Worm (Caenorhabditis elegans) whole organism, young adult: Measurements from ENCODE around the gene gcy-8.

ENCODE experiments used
- B0336.3 ChIP-seq: fragments of 200-800 bp; sonication (Bioruptor generic); IDR thresholded peaks from 2 replicates; pipeline ENCODE4 v1.3.6; 2022; ENCODE audit warnings: missing genetic modification characterization, missing compliant biosample characterization
- C06A6.2 ChIP-seq: fragments of 200-800 bp; sonication (Bioruptor generic); conservative IDR thresholded peaks from 2 replicates; pipeline ENCODE4 v1.3.6; 2022; ENCODE audit warnings: missing genetic modification characterization, missing compliant biosample characterization
- D2030.7 ChIP-seq: fragments of 200-800 bp; sonication (Bioruptor generic); IDR thresholded peaks from 2 replicates; pipeline ENCODE4 v1.3.6; 2022; ENCODE audit warnings: missing genetic modification reagents, missing genetic modification characterization, missing compliant biosample characterization
- F39B2.1 ChIP-seq: fragments of 200-800 bp; sonication (Bioruptor generic); IDR thresholded peaks from 2 replicates; pipeline ENCODE4 v1.3.6; 2022; ENCODE audit warnings: missing genetic modification reagents, missing genetic modification characterization, missing compliant biosample characterization
- F52B5.7 ChIP-seq: sonication (generic microtip); optimal IDR thresholded peaks from 2 replicates; lab custom pipeline; 2016; ENCODE audit warnings: mild to moderate bottlenecking, missing genetic modification characterization, missing compliant biosample characterization
- F57C9.4 ChIP-seq: sonication (generic microtip); optimal IDR thresholded peaks from 2 replicates; lab custom pipeline; 2017; ENCODE audit warnings: mild to moderate bottlenecking, missing genetic modification characterization, missing compliant biosample characterization
- K11D2.4 ChIP-seq: fragments of 200-800 bp; sonication (Bioruptor generic); IDR thresholded peaks from 2 replicates; pipeline ENCODE4 v1.3.6; 2022; ENCODE audit warnings: missing genetic modification reagents, missing genetic modification characterization, missing compliant biosample characterization
- T07F8.4 ChIP-seq: sonication (generic microtip); optimal IDR thresholded peaks from 2 replicates; lab custom pipeline; 2016; ENCODE audit warnings: mild to moderate bottlenecking, missing genetic modification characterization, moderate library complexity, missing compliant biosample characterization
- T26A5.8 ChIP-seq: sonication (generic microtip); optimal IDR thresholded peaks from 2 replicates; lab custom pipeline; 2016; ENCODE audit warnings: missing genetic modification characterization, missing compliant biosample characterization
- aptf-3 ChIP-seq: fragments of 200-800 bp; sonication (Bioruptor generic); IDR thresholded peaks from 2 replicates; pipeline ENCODE4 v1.3.6; 2022; ENCODE audit warnings: missing genetic modification characterization, missing compliant biosample characterization
- atf-7 ChIP-seq: sonication (generic microtip); optimal IDR thresholded peaks from 2 replicates; lab custom pipeline; 2017; ENCODE audit warnings: mild to moderate bottlenecking, missing genetic modification characterization, missing compliant biosample characterization
- attf-6 ChIP-seq: fragments of 200-800 bp; sonication (Bioruptor generic); IDR thresholded peaks from 2 replicates; pipeline ENCODE4 v1.3.6; 2022; ENCODE audit warnings: missing genetic modification reagents, missing genetic modification characterization, missing compliant biosample characterization
- cebp-2 ChIP-seq: fragments of 200-800 bp; sonication (Bioruptor generic); IDR thresholded peaks from 2 replicates; pipeline ENCODE4 v1.3.6; 2022; ENCODE audit warnings: missing genetic modification characterization, missing compliant biosample characterization
- ceh-100 ChIP-seq: fragments of 200-800 bp; sonication (Bioruptor generic); IDR thresholded peaks from 2 replicates; pipeline ENCODE4 v1.3.6; 2022; ENCODE audit warnings: missing genetic modification reagents, missing genetic modification characterization, missing compliant biosample characterization
- ceh-40 ChIP-seq: fragments of 200-800 bp; sonication (Bioruptor generic); IDR thresholded peaks from 2 replicates; pipeline ENCODE4 v1.3.6; 2022; ENCODE audit warnings: missing genetic modification characterization, missing compliant biosample characterization
- ceh-79 ChIP-seq: sonication (generic microtip); optimal IDR thresholded peaks from 2 replicates; lab custom pipeline; 2017; ENCODE audit warnings: mild to moderate bottlenecking, missing genetic modification characterization, missing compliant biosample characterization
- chd-7 ChIP-seq: sonication (generic microtip); optimal IDR thresholded peaks from 2 replicates; lab custom pipeline; 2016; ENCODE audit warnings: mild to moderate bottlenecking, missing genetic modification characterization, moderate library complexity, missing compliant biosample characterization
- dox-1 ChIP-seq: fragments of 200-800 bp; sonication (Bioruptor generic); IDR thresholded peaks from 2 replicates; pipeline ENCODE4 v1.3.6; 2022; ENCODE audit warnings: missing genetic modification reagents, missing genetic modification characterization, missing compliant biosample characterization
- egl-44 ChIP-seq: fragments of 200-800 bp; sonication (Bioruptor generic); IDR thresholded peaks from 2 replicates; pipeline ENCODE4 v1.3.6; 2022; ENCODE audit warnings: missing genetic modification reagents, missing genetic modification characterization, missing compliant biosample characterization
- ekl-4 ChIP-seq: fragments of 200-800 bp; sonication (Bioruptor generic); IDR thresholded peaks from 2 replicates; pipeline ENCODE4 v1.3.6; 2022; ENCODE audit warnings: missing genetic modification reagents, missing genetic modification characterization, missing compliant biosample characterization
- ets-4 ChIP-seq: fragments of 200-800 bp; sonication (Bioruptor generic); optimal IDR thresholded peaks from 2 replicates; lab custom pipeline; 2018; ENCODE audit warnings: mild to moderate bottlenecking, missing genetic modification characterization, missing compliant biosample characterization
- fkh-3 ChIP-seq: sonication (generic microtip); optimal IDR thresholded peaks from 2 replicates; lab custom pipeline; 2016; ENCODE audit warnings: mild to moderate bottlenecking, missing genetic modification characterization, missing compliant biosample characterization
- him-1 ChIP-seq: sonication (generic microtip); optimal IDR thresholded peaks from 2 replicates; lab custom pipeline; 2016; ENCODE audit warnings: missing genotype, missing genetic modification reagents, missing genetic modification characterization, missing compliant biosample characterization
- hmg-1.2 ChIP-seq: fragments of 200-800 bp; sonication (Bioruptor generic); IDR thresholded peaks from 2 replicates; pipeline ENCODE4 v1.3.6; 2022; ENCODE audit warnings: missing genetic modification reagents, missing genetic modification characterization, missing compliant biosample characterization
- hrde-1 ChIP-seq: sonication (generic microtip); optimal IDR thresholded peaks from 2 replicates; lab custom pipeline; 2016; ENCODE audit warnings: missing genetic modification characterization, mild to moderate bottlenecking, missing compliant biosample characterization, moderate library complexity, missing genotype, missing genetic modification reagents, borderline replicate concordance
- lin-26 ChIP-seq: fragments of 200-800 bp; sonication (Bioruptor generic); IDR thresholded peaks from 2 replicates; pipeline ENCODE4 v1.3.6; 2022; ENCODE audit warnings: missing genetic modification reagents, missing genetic modification characterization, missing compliant biosample characterization
- lin-35 ChIP-seq, 3 experiments: fragments of 150-350 bp in 2 of 3; sonication (generic microtip) in 1 of 3; optimal IDR thresholded peaks; 2 replicates each; lab custom pipeline; 2014 to 2018; ENCODE audit warnings: missing biosample characterization in 3 of 3, missing genetic modification characterization in 3 of 3, missing genetic modification reagents in 3 of 3
- lin-54 ChIP-seq: fragments of 200-800 bp; sonication (Bioruptor generic); optimal IDR thresholded peaks from 2 replicates; lab custom pipeline; 2018; ENCODE audit warnings: mild to moderate bottlenecking, missing genetic modification characterization, missing compliant biosample characterization
- lsl-1 ChIP-seq: fragments of 200-800 bp; sonication (Bioruptor generic); optimal IDR thresholded peaks from 2 replicates; lab custom pipeline; 2018; ENCODE audit warnings: mild to moderate bottlenecking, missing genetic modification characterization, moderate library complexity, missing compliant biosample characterization
- madf-3 ChIP-seq: fragments of 200-800 bp; sonication (Bioruptor generic); IDR thresholded peaks from 2 replicates; pipeline ENCODE4 v1.3.6; 2022; ENCODE audit warnings: missing genetic modification reagents, missing genetic modification characterization, missing compliant biosample characterization
- mes-4 ChIP-seq: sonication (generic microtip); optimal IDR thresholded peaks from 2 replicates; lab custom pipeline; 2016; ENCODE audit warnings: missing genotype, missing genetic modification characterization, missing compliant biosample characterization
- nfya-2 ChIP-seq: fragments of 200-800 bp; sonication (Bioruptor generic); IDR thresholded peaks from 2 replicates; pipeline ENCODE4 v1.3.6; 2022; ENCODE audit warnings: missing genetic modification reagents, missing genetic modification characterization, missing compliant biosample characterization
- nfyb-1 ChIP-seq: fragments of 200-800 bp; sonication (Bioruptor generic); IDR thresholded peaks from 2 replicates; pipeline ENCODE4 v1.3.6; 2022; ENCODE audit warnings: missing genetic modification reagents, missing genetic modification characterization, missing compliant biosample characterization
- repo-1 ChIP-seq: sonication (generic microtip); optimal IDR thresholded peaks from 2 replicates; lab custom pipeline; 2017; ENCODE audit warnings: mild to moderate bottlenecking, missing genetic modification characterization, missing compliant biosample characterization
- snpc-4 ChIP-seq, 5 experiments: fragments of 150-350 bp in 1 of 5; sonication (generic microtip) in 4 of 5; optimal IDR thresholded peaks; 2 replicates each; lab custom pipeline; 2014 to 2018; ENCODE audit warnings: missing genetic modification characterization in 5 of 5, missing biosample characterization in 3 of 5, antibody characterized with exemption in 2 of 5, mild to moderate bottlenecking in 2 of 5, missing compliant biosample characterization in 2 of 5, missing genotype in 2 of 5, moderate library complexity in 2 of 5, missing genetic modification reagents in 1 of 5
- sptf-2 ChIP-seq: fragments of 200-800 bp; sonication (Bioruptor generic); optimal IDR thresholded peaks from 2 replicates; lab custom pipeline; 2018; ENCODE audit warnings: mild to moderate bottlenecking, missing genetic modification characterization, missing compliant biosample characterization
- tlf-1 ChIP-seq: fragments of 200-800 bp; sonication (Bioruptor generic); optimal IDR thresholded peaks from 2 replicates; lab custom pipeline; 2018; ENCODE audit warnings: mild to moderate bottlenecking, missing genetic modification characterization, missing compliant biosample characterization
- unc-62 ChIP-seq: fragments of 150-350 bp; optimal IDR thresholded peaks from 2 replicates; lab custom pipeline; 2014; ENCODE audit warnings: missing biosample characterization, missing genetic modification reagents, missing genetic modification characterization
- zim-3 ChIP-seq: sonication (generic microtip); optimal IDR thresholded peaks from 2 replicates; lab custom pipeline; 2017; ENCODE audit warnings: mild to moderate bottlenecking, missing genetic modification characterization, moderate library complexity, missing compliant biosample characterization
- ztf-18 ChIP-seq: sonication (generic microtip); optimal IDR thresholded peaks from 2 replicates; lab custom pipeline; 2016; ENCODE audit warnings: missing genotype, mild to moderate bottlenecking, missing genetic modification characterization, missing compliant biosample characterization
- ztf-25 ChIP-seq: fragments of 200-800 bp; sonication (Bioruptor generic); IDR thresholded peaks from 2 replicates; pipeline ENCODE4 v1.3.6; 2022; ENCODE audit warnings: missing genetic modification reagents, missing genetic modification characterization, missing compliant biosample characterization

The gcy-8 gene

DNA sequence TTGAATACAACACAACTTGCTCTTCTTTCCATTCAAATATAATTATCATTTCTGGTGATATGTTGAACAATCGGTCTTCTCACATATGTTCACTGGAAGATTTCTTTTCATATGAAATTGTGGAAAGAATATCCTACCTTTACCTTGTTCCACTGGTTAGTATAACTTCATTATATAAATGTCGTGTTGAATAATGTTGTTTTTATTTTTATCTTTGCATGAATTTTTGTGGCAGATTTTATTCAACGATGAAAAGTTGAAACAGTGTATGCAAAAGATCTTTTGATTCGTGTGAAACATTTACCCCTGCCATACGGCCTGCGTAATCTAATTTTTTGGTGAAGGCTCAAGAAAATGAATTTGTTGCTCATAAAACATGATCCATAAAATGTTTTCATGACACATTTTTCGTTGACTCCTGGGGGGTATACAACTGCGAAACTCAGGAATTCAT lies 34.0 kb downstream of the gcy-8 start (continued):
- TF ChIP-seq hrde-1 (tag; lab: Kevin White, UChicago) (peak; percentile 89), C06A6.2 (no peak), T26A5.8 (tag; lab: Kevin White, UChicago) (peak; percentile 72), snpc-4 (GFP tag; optimal IDR thresholded peaks at IDR 0.05; lab: Kevin White, UChicago) (peak; percentile 11), snpc-4 (tag; optimal IDR thresholded peaks at IDR 0.05; lab: Kevin White, UChicago) (peak in 1 of 4 experiments; percentile 47), tlf-1 (peak; percentile 73), ceh-100 (GFP tag; lab: Robert Waterston, UW) (peak; percentile 59; the same call in 1 of the 2 replicates), F57C9.4 (peak; percentile 78), ets-4 (no peak), ekl-4 (GFP tag; lab: Robert Waterston, UW) (peak; percentile 86), ceh-40 (GFP tag; lab: Robert Waterston, UW) (0 out of 2 replicates have a peak, but pooled peaks have one; percentile 33), nfyb-1 (GFP tag; lab: Robert Waterston, UW) (0 out of 2 replicates have a peak, but pooled peaks have one; percentile 56), atf-7 (peak; percentile 22), fkh-3 (peak; percentile 88), egl-44 (GFP tag; lab: Robert Waterston, UW) (0 out of 2 replicates have a peak, but pooled peaks have one; percentile 28), lsl-1 (GFP tag; lab: Kevin White, UChicago) (peak; percentile 55), nfya-2 (GFP tag; lab: Robert Waterston, UW) (0 out of 2 replicates have a peak, but pooled peaks have one; percentile 21), zim-3 (no peak), dox-1 (GFP tag; lab: Robert Waterston, UW) (0 out of 2 replicates have a peak, but pooled peaks have one; percentile 5), unc-62 (no peak), lin-54 (peak; percentile 45), lin-26 (peak; percentile 68), lin-35 (GFP tag; optimal IDR thresholded peaks at IDR 0.05; lab: Kevin White, UChicago) (peak in 1 of 3 experiments; percentile 16), chd-7 (tag; lab: Kevin White, UChicago) (peak; percentile 88), sptf-2 (GFP tag; lab: Kevin White, UChicago) (no peak), repo-1 (peak; percentile 68), B0336.3 (GFP tag; lab: Robert Waterston, UW) (peak; percentile 94), ceh-79 (tag; lab: Kevin White, UChicago) (peak; percentile 50), T07F8.4 (tag; lab: Kevin White, UChicago) (peak; percentile 20), madf-3 (GFP tag; lab: Robert Waterston, UW) (0 out of 2 replicates have a peak, but pooled peaks have one; percentile 29), K11D2.4 (GFP tag; lab: Robert Waterston, UW) (no peak), him-1 (tag; lab: Kevin White, UChicago) (peak; percentile 52), attf-6 (GFP tag; lab: Robert Waterston, UW) (peak; percentile 75), aptf-3 (no peak), D2030.7 (GFP tag; lab: Robert Waterston, UW) (no peak), hmg-1.2 (GFP tag; lab: Robert Waterston, UW) (no peak; the same call in 1 of the 2 replicates), F52B5.7 (tag; lab: Kevin White, UChicago) (peak; percentile 35), mes-4 (peak; percentile 44), ztf-18 (tag; lab: Kevin White, UChicago) (peak; percentile 47), ztf-25 (GFP tag; lab: Robert Waterston, UW) (no peak)

ce11 chrIV:7967006-7967405 lies 39.1 kb downstream of the gcy-8 start, which contains the start of gene F57H12.5:
TSS of gene F57H12.5 (plus strand) at chrIV:7967306.
- no peak for TF ChIP-seq F39B2.1 (GFP tag; lab: Robert Waterston, UW)
- TF ChIP-seq cebp-2: no peak
